Worm (Caenorhabditis elegans): ENCODE measurements around the gene fut-6.

fut-6 gene

DNA sequence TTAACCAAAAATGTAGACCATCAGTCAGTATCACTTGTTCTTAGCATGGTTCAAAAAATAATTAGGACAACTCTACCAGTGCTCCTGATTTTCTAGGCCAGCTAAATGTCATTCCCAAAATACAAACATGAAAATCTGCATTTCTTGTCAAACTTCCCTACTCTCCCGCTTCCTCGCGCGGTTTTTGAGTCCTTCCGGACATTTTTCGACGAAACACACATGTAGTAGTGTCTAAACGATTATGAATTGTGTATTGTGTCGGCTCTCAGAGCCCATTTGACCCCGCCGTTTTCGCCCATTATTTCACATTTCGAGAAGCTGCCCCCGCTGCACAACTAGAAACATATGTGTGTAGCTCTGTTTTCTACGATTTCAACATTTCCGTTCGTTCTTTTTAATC, 29.1 kb downstream of the fut-6 start, which contains the start of gene F35D11.1:
Gene F35D11.1 (plus strand): TSS at position 301 of the 400 bp plus-strand sequence.
- peak; percentile 31 for TF ChIP-seq dsc-1 (tag; optimal IDR thresholded peaks at IDR 0.05)
- no peak for TF ChIP-seq pax-3 (tag; optimal IDR thresholded peaks at IDR 0.05)
- TF ChIP-seq ceh-8 (GFP tag; optimal IDR thresholded peaks at IDR 0.05), result no peak
- no peak for TF ChIP-seq nhr-85 (tag)

DNA sequence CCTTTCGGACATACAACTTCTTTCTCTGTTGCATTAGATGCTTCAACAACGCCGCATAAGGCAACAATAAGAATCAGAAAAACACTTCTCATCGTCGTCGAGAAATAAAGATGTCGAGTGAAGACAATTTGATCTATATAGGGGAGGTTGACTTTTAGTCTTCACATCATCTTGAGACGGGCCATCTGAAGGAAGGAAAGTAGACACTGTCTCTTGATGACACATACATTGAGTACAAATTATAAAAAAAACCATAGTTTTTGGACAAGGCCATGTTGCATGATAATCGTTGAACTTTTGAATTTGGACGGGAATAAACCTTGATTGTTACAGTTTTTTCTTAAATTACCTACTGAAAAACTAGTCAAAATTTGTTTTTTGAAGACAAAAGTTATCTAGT, 34.1 kb downstream of the fut-6 start, which contains the start of gene clec-139:
Gene clec-139 (minus strand): TSS at position 101 of the 400 bp plus-strand sequence.
- TF ChIP-seq ets-5 (GFP tag; IDR thresholded peaks at IDR 0.05) (no peak), ceh-82 (tag; optimal IDR thresholded peaks at IDR 0.05) (no peak), tlp-1 (tag; optimal IDR thresholded peaks at IDR 0.05) (no peak), nhr-85 (tag) (peak; percentile 58), C34B4.2 (tag; optimal IDR thresholded peaks at IDR 0.05) (no peak)

DNA sequence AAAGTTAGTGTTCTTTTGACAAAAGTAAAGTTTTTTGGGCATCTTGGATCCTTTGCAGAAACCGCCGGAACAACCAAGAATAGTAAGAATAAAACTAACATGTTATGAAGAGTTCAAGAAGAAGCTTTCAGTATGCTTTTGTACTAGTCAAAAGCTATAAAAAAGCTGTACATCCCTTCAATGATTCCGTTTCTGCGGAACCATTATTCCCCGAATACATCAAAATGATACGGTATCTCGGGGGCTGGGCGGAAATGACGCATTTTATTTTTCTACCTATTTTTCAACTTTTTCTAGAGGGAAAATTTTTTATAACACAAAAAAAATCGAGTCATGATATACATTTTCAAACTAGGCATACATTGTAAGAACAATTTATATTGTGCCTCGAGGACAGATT, 36.0 kb downstream of the fut-6 start, which contains the start of gene clec-138:
Gene clec-138 (minus strand): TSS at position 101 of the 400 bp plus-strand sequence.
- TF ChIP-seq egl-27 (tag; optimal IDR thresholded peaks at IDR 0.05) (no peak), efl-1 (optimal IDR thresholded peaks at IDR 0.05) (no peak), efl-1 (GFP tag; optimal IDR thresholded peaks at IDR 0.05 in 1 of 2) (peak in 1 of 2 experiments; percentile 32), grh-1 (GFP tag; IDR thresholded peaks at IDR 0.05) (no peak)

DNA sequence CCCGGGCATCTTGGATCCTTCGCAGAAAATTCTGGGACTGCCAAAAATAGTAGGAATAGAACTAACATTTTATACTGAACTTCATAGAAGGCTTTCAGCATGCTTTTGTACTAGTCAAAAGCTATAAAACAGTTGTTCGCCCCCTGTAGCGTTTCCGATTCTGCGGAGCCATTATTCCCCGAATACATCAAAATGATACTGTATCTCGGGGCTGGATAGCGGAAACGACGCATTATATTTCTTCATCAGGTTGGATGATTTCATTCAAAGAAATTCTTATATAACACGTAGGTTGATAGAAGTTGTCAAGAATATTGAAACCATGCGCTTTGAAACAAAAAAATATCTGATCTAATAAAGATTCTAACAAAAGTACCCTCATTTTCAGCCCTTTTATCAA, 37.7 kb downstream of the fut-6 start, which contains the start of gene clec-137:
Gene clec-137 (minus strand): TSS at position 101 of the 400 bp plus-strand sequence.
- TF ChIP-seq lin-35 (GFP tag; optimal IDR thresholded peaks at IDR 0.05), result no peak
- no peak for TF ChIP-seq ztf-4 (tag; optimal IDR thresholded peaks at IDR 0.05)

DNA sequence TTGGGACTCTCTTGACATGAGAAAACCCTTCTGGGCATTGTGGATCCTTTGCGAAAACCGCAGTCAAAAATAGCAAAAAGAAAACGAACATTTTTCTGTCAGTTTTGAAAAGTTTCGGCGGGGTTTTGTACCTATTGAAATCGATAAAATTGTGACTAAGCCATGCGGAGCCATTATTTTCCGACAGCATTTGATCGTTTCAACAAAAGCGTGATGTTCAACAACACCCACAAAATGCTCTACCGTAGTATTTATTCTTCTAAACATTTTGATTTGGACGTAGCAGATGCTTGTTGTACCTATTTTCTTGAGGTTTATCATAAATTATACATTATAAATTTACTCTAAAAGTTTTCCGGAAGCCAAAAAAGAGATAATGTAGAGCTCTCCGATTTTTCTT, 39.3 kb downstream of the fut-6 start, which contains the start of gene clec-136:
Gene clec-136 (minus strand): TSS at position 101 of the 400 bp plus-strand sequence.
- TF ChIP-seq pqm-1 (tag; optimal IDR thresholded peaks at IDR 0.05), result no peak
- TF ChIP-seq lin-39 (tag; optimal IDR thresholded peaks at IDR 0.05), result no peak
- TF ChIP-seq mdl-1 (tag; optimal IDR thresholded peaks at IDR 0.05), result no peak
- no peak for TF ChIP-seq ces-1 (GFP tag; optimal IDR thresholded peaks at IDR 0.05)
- no peak for TF ChIP-seq pag-3 (tag; optimal IDR thresholded peaks at IDR 0.05; ENCODE audit: borderline replicate concordance, insufficient read depth)
- TF ChIP-seq nhr-237 (tag; optimal IDR thresholded peaks at IDR 0.05), result no peak
- no peak for TF ChIP-seq dpl-1 (GFP tag; optimal IDR thresholded peaks at IDR 0.05)
- no peak for TF ChIP-seq vab-15 (tag; optimal IDR thresholded peaks at IDR 0.05)
- TF ChIP-seq nhr-77 (tag; optimal IDR thresholded peaks at IDR 0.05), result no peak
- no peak for TF ChIP-seq unc-30 (tag; optimal IDR thresholded peaks at IDR 0.05)
- TF ChIP-seq fkh-8 (tag; optimal IDR thresholded peaks at IDR 0.05), result no peak
- TF ChIP-seq ceh-90 (tag; optimal IDR thresholded peaks at IDR 0.05), result no peak
- no peak for TF ChIP-seq snu-23 (GFP tag; optimal IDR thresholded peaks at IDR 0.05)
- no peak for TF ChIP-seq ceh-82 (tag; optimal IDR thresholded peaks at IDR 0.05)
- TF ChIP-seq jun-1 (tag; optimal IDR thresholded peaks at IDR 0.05), result no peak

DNA sequence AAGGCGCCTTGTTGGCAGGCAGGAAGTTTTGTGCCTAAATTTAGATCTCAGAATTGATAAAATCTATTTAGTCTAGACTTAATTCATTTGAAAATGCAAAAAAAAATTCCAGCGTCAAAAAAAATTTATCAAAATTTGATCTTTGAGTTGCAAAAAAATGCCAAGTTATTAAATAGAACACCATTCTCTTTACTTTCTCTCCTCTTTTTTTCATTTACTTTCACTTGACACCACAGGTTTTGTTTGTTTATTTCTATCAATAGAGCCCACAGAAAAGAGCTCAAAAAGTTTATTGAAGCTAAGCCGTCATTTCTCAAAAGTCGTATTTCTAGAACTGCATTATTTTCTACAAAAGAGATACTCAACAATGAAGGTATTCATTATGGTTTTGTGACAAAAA, 43.0 kb downstream of the fut-6 start, which contains the start of gene pqn-35:
Gene pqn-35 (plus strand): TSS at position 301 of the 400 bp plus-strand sequence.
- TF ChIP-seq lin-14 (GFP tag; optimal IDR thresholded peaks at IDR 0.05) (no peak), pag-3 (tag; optimal IDR thresholded peaks at IDR 0.05; ENCODE audit: borderline replicate concordance, insufficient read depth) (no peak)

DNA sequence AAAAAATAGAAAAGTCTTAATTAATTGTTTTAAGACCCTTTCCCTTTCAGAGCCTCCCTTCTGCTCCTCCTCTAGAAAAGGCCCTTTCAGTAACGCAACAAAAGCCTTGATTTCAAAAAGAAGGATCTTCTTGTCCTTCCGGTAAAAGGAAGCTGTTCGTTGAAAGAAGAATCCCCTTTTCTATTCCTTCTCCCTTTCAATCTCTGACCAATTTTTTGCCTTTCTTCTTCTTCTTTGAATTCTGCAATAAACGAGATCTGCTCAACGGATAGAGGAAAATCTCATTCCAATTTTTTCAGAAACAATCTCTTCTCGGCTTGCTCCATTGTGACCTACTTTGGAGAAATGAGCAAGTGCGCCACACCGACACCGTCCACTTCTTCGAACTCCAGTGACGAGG, 47.7 kb downstream of the fut-6 start, which contains the start of gene F35D11.3:
Gene F35D11.3 (plus strand): TSS at position 300 of the 400 bp plus-strand sequence.
- TF ChIP-seq fkh-10 (GFP tag; optimal IDR thresholded peaks at IDR 0.05) (peak; percentile 87), lin-14 (GFP tag; optimal IDR thresholded peaks at IDR 0.05) (peak; percentile 17), elt-2 (tag; optimal IDR thresholded peaks at IDR 0.05) (no peak)
